Fruit fly (Drosophila melanogaster): Measurements from ENCODE around the gene CG43732.

The CG43732 gene

DNA sequence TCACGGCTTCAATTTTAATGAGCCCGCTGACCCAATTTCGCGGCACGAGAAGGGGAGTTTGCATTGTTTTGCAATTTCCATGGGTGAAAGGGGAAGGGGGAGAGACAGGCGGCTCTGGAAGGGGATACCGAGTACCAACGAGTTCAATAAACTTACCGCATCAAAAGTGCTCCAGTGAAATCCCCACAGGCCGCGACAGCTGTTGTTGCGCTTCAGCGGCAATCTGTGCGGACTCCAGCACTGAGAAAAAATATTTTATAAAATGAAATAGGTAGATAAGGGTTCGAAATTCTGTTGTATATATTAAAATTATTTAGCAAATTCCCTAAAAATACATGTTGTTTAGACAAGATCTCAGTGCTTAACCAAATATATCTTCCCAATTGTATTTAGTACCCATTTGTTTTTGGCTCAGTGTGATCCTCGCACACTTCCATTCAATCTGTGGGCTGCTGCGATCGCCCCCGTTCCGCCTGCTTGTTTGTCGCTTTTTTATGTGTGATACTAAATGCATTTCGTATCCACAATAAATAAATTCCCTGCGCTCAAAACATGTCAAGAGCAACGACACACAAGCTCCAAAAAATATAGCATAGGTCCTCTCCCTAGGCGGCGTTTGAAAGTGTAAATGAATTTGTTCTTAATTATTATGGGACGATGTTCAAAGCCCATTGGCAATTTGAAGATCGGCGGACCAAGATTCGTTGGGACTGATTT, 45.7 kb downstream of the CG43732 start (continued):
- TF ChIP-seq gt (GFP tag; IDR thresholded peaks at IDR 0.05) (peak; percentile 22; the same call in 1 of the 2 replicates), Pdp1 (GFP tag; optimal IDR thresholded peaks at IDR 0.05) (peak; percentile 44 to 52), Side (GFP tag; optimal IDR thresholded peaks at IDR 0.05) (peak; percentile 28), CG6854 (GFP tag; optimal IDR thresholded peaks at IDR 0.05) (peak; percentile 19), CG34376 (GFP tag; optimal IDR thresholded peaks at IDR 0.05) (no peak), Antp (GFP tag; optimal IDR thresholded peaks at IDR 0.05) (peak; percentile 49), CG10147 (GFP tag; optimal IDR thresholded peaks at IDR 0.05) (peak; percentile 47), CG1603 (tag; optimal IDR thresholded peaks at IDR 0.05) (peak; percentile 87), wor (GFP tag; IDR thresholded peaks at IDR 0.05) (peak; percentile 79), CG11247 (GFP tag; IDR thresholded peaks at IDR 0.05) (no peak), sens (GFP tag) (peak; percentile 96), dmrt11E (tag; optimal IDR thresholded peaks at IDR 0.05) (peak; percentile 83), CG9876 (GFP tag; optimal IDR thresholded peaks at IDR 0.05) (peak; percentile 0), CG6175 (GFP tag; IDR thresholded peaks at IDR 0.05) (0 out of 3 replicates have a peak, but pooled peaks have one; percentile 13), Elba2 (GFP tag; optimal IDR thresholded peaks at IDR 0.05) (no peak), tin (GFP tag; optimal IDR thresholded peaks at IDR 0.05) (peak; percentile 84), Stat92E (GFP tag; optimal IDR thresholded peaks at IDR 0.05) (no peak), ci (GFP tag; IDR thresholded peaks at IDR 0.05) (peak; percentile 90), dysf (GFP tag; IDR thresholded peaks at IDR 0.05) (peak; percentile 82), CG12744 (GFP tag; optimal IDR thresholded peaks at IDR 0.05) (no peak), CG8281 (tag; optimal IDR thresholded peaks at IDR 0.05) (peak; percentile 24), Dad (GFP tag; optimal IDR thresholded peaks at IDR 0.05) (peak; percentile 45), Sry-δ (GFP tag; optimal IDR thresholded peaks at IDR 0.05) (peak; percentile 21), Ssrp (tag; optimal IDR thresholded peaks at IDR 0.05) (peak; percentile 82), Dfd (GFP tag; optimal IDR thresholded peaks at IDR 0.05) (no peak), schlank (tag; optimal IDR thresholded peaks at IDR 0.05) (no peak), chif (GFP tag; optimal IDR thresholded peaks at IDR 0.05) (peak; percentile 48 to 78), ab (GFP tag; optimal IDR thresholded peaks at IDR 0.05) (no peak), HLHmδ (GFP tag; optimal IDR thresholded peaks at IDR 0.05) (no peak), Vsx1 (GFP tag; optimal IDR thresholded peaks at IDR 0.05) (no peak), CG9797 (GFP tag; optimal IDR thresholded peaks at IDR 0.05) (no peak), CG7839 (tag; optimal IDR thresholded peaks at IDR 0.05) (peak; percentile 83), Max (GFP tag; optimal IDR thresholded peaks at IDR 0.05) (peak; percentile 73), Tbp (GFP tag; optimal IDR thresholded peaks at IDR 0.05) (no peak), ranshi (GFP tag; IDR thresholded peaks at IDR 0.05) (peak; percentile 79; the same call in 1 of the 2 replicates), NC2α (GFP tag; optimal IDR thresholded peaks at IDR 0.05) (no peak), Ets97D (GFP tag; optimal IDR thresholded peaks at IDR 0.05) (peak; percentile 6), seq (GFP tag; IDR thresholded peaks at IDR 0.05) (peak; percentile 55; the same call in 1 of the 2 replicates), CG8089 (GFP tag; optimal IDR thresholded peaks at IDR 0.05) (peak; percentile 52), nerfin-1 (tag; optimal IDR thresholded peaks at IDR 0.05) (peak; percentile 80), CG13424 (tag; optimal IDR thresholded peaks at IDR 0.05) (peak; percentile 82), CG34422 (GFP tag; IDR thresholded peaks at IDR 0.05) (peak; percentile 69; the same call in 2 of the 3 replicates), CG11723 (GFP tag; optimal IDR thresholded peaks at IDR 0.05) (peak; percentile 62), zfh1 (GFP tag; IDR thresholded peaks at IDR 0.05) (peak; percentile 84), jing (GFP tag; optimal IDR thresholded peaks at IDR 0.05) (peak; percentile 61), onecut (GFP tag; IDR thresholded peaks at IDR 0.05) (peak; percentile 67), shn (GFP tag; optimal IDR thresholded peaks at IDR 0.05) (no peak), CG30403 (GFP tag; optimal IDR thresholded peaks at IDR 0.05) (peak; percentile 76), CG17385 (GFP tag; optimal IDR thresholded peaks at IDR 0.05) (peak; percentile 75), CG3407 (GFP tag; optimal IDR thresholded peaks at IDR 0.05) (peak; percentile 78)
